Fruit fly (Drosophila melanogaster) whole organism, wandering third instar larva: ENCODE data around the gene Btk.

ENCODE experiments used
- Dfd ChIP-seq: fragments of >200 bp; optimal IDR thresholded peaks from 2 replicates; lab custom pipeline; 2017; ENCODE audit warnings: missing biosample characterization, missing genetic modification characterization
- GATAd ChIP-seq: sonication (Bioruptor generic); optimal IDR thresholded peaks from 2 replicates; lab custom pipeline; 2016; ENCODE audit warnings: missing biosample characterization, missing genetic modification characterization
- Hnf4 ChIP-seq: fragments of 200-800 bp; sonication (Bioruptor generic); optimal IDR thresholded peaks from 2 replicates; lab custom pipeline; 2016; ENCODE audit warnings: missing biosample characterization, mild to moderate bottlenecking, missing genetic modification characterization
- Rel ChIP-seq, 2 experiments: fragments of 200-800 bp; sonication (Bioruptor generic) in 1 of 2; optimal IDR thresholded peaks; 2 replicates in 1 of 2; 3 replicates in 1 of 2; lab custom pipeline; 2016 to 2019; ENCODE audit warnings: mild to moderate bottlenecking in 2 of 2, missing biosample characterization in 2 of 2, missing genetic modification characterization in 2 of 2, moderate library complexity in 1 of 2
- br ChIP-seq: fragments of 200-800 bp; sonication (Bioruptor generic); optimal IDR thresholded peaks from 2 replicates; lab custom pipeline; 2016; ENCODE audit warnings: missing biosample characterization, missing genetic modification characterization
- h ChIP-seq: fragments of 200-800 bp; sonication (Bioruptor generic); optimal IDR thresholded peaks from 3 replicates; lab custom pipeline; 2016; ENCODE audit warnings: missing biosample characterization, mild to moderate bottlenecking, missing genetic modification characterization

dm6 chr2L:8342395-8342794, 41.5 kb upstream of the Btk start, which contains the start of gene CG14273:
- TF ChIP-seq GATAd (GFP tag; lab: Kevin White, UChicago) (no peak), h (GFP tag; lab: Kevin White, UChicago) (no peak), Hnf4 (GFP tag; lab: Kevin White, UChicago) (no peak), Dfd (GFP tag; lab: Kevin White, UChicago) (no peak), br (no peak), Rel (GFP tag; optimal IDR thresholded peaks at IDR 0.05; lab: Kevin White, UChicago) (no peak), Rel (tag; optimal IDR thresholded peaks at IDR 0.05; lab: Kevin White, UChicago) (no peak)
